Worm (Caenorhabditis elegans) whole organism, young adult: ENCODE measurements around the gene R11E3.2.

Source experiments
- attf-3 ChIP-seq: fragments of 200-800 bp; sonication (Bioruptor generic); conservative IDR thresholded peaks from 2 replicates; pipeline ENCODE4 v1.3.6; 2022; ENCODE audit warnings: missing genetic modification reagents, missing genetic modification characterization, missing compliant biosample characterization
- dpl-1 ChIP-seq: fragments of 150-350 bp; optimal IDR thresholded peaks from 2 replicates; lab custom pipeline; 2014; ENCODE audit warnings: missing biosample characterization, missing genetic modification reagents, missing genetic modification characterization
- ets-4 ChIP-seq: fragments of 200-800 bp; sonication (Bioruptor generic); optimal IDR thresholded peaks from 2 replicates; lab custom pipeline; 2018; ENCODE audit warnings: mild to moderate bottlenecking, missing genetic modification characterization, missing compliant biosample characterization
- nhr-120 ChIP-seq: fragments of 200-800 bp; sonication (Bioruptor generic); IDR thresholded peaks from 2 replicates; pipeline ENCODE4 v1.3.6; 2022; ENCODE audit warnings: missing genetic modification characterization, missing compliant biosample characterization
- nhr-80 ChIP-seq: sonication (generic microtip); optimal IDR thresholded peaks from 2 replicates; lab custom pipeline; 2016; ENCODE audit warnings: missing genetic modification characterization, missing compliant biosample characterization
- snpc-1.1 ChIP-seq: sonication (generic microtip); optimal IDR thresholded peaks from 2 replicates; lab custom pipeline; 2017; ENCODE audit warnings: missing genetic modification characterization, mild to moderate bottlenecking, missing compliant biosample characterization, antibody characterized with exemption, moderate library complexity, missing genotype, missing genetic modification reagents; ENCODE audit not compliant: insufficient read depth
- snpc-4 ChIP-seq, 5 experiments: fragments of 150-350 bp in 1 of 5; sonication (generic microtip) in 4 of 5; optimal IDR thresholded peaks; 2 replicates each; lab custom pipeline; 2014 to 2018; ENCODE audit warnings: missing genetic modification characterization in 5 of 5, missing biosample characterization in 3 of 5, antibody characterized with exemption in 2 of 5, mild to moderate bottlenecking in 2 of 5, missing compliant biosample characterization in 2 of 5, missing genotype in 2 of 5, moderate library complexity in 2 of 5, missing genetic modification reagents in 1 of 5
- unc-130 ChIP-seq: sonication (generic microtip); optimal IDR thresholded peaks from 2 replicates; lab custom pipeline; 2016; ENCODE audit warnings: missing genetic modification reagents, missing genetic modification characterization, missing compliant biosample characterization

DNA sequence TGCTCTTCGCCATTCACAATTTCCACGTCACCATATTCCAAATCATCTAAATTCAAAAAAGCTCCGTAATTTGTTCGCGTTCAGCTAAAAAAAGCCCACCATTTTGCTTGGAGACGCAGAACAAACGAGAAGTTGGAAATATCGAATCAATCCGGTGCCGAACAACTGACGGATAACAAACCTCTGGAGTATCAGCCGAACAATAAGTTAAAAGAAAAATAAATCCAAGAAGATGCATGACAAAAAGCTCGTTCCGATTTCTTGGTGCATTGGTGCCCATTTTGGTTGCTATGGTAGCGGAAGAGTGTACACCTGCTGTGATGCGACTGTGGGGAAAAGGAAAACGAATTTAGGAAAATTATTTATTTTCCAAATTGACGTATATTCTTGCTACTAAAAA lies 24.3 kb upstream of the R11E3.2 start, which contains the start of gene tctn-1:
- TF ChIP-seq attf-3, result no peak
- no peak for TF ChIP-seq snpc-1.1 (tag; lab: Kevin White, UChicago)
- no peak for TF ChIP-seq snpc-4 (GFP tag; optimal IDR thresholded peaks at IDR 0.05; lab: Kevin White, UChicago)
- TF ChIP-seq snpc-4 (tag; optimal IDR thresholded peaks at IDR 0.05; lab: Kevin White, UChicago), result no peak
- no peak for TF ChIP-seq nhr-80 (tag; lab: Kevin White, UChicago)
- no peak for TF ChIP-seq nhr-120 (GFP tag; lab: Robert Waterston, UW)
- TF ChIP-seq dpl-1 (GFP tag; lab: Kevin White, UChicago), result no peak
- no peak for TF ChIP-seq unc-130 (GFP tag; lab: Kevin White, UChicago)
- TF ChIP-seq ets-4 (GFP tag; lab: Kevin White, UChicago), result no peak
